Fruit fly (Drosophila melanogaster) S2 (cell line): ENCODE measurements around the gene gw.

Experiments used
- CG8478 ChIP-seq: fragments of >200 bp; optimal IDR thresholded peaks from 2 replicates; lab custom pipeline; 2018
- CTCF ChIP-seq, 2 experiments: fragments of >200 bp; optimal IDR thresholded peaks; 2 replicates each; lab custom pipeline; 2018

Gene gw

DNA sequence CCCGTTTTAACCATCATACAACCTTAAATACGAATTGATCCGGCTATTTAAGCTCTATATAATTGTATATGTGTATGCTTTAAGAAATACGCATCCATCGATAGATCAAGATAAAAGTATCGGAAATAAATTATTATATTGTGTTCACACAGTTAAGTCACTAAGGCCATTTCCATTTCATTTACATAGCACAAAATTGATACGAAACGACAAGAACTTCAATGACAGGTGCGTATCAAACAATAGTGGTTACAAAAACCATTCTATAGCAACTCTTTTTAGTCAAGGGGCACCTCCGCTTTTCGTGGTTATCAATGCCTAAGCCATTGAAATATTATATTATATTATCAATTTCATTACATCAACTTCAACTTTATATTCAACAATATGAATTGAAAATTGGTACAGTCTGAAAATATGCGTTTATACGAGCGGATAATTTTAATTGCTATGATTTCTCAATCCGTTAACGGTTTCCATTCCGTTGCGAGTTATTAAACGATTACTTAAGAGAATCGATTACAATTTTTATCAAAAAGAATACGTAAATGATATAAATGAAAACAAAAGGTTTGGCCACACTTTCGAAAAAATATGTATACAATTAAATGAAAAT, 2.8 kb upstream of the gw start, which contains the start of the genes CG46466 and Slip1:
Gene CG46466 (minus strand): TSS at position 70 of the 616 bp plus-strand sequence.
Gene Slip1 (plus strand): TSS at position 567 of the 616 bp plus-strand sequence.
- TF ChIP-seq CTCF (optimal IDR thresholded peaks at IDR 0.05; lab: Kevin White, UChicago) (no peak), CG8478 (lab: Kevin White, UChicago) (no peak)

DNA sequence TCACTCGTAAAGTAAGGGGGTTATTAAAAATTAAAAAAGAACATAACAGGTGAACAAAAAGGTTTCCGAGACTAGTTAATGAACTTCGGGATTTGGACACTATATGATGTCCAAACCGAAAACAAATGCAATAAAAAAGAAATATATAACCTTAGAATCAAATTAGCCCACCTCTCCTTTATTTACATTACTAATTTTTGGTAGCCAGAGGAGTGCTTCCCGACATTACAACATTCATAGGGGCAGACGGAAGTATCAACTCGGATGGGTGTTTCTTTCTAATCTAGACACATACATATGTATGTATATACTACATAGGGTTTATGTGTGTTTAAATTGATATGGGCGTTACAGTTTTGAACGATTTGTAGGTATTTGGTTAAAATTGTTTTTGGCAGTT, 1.7 kb upstream of the gw start:
- TF ChIP-seq CTCF (optimal IDR thresholded peaks at IDR 0.05; lab: Kevin White, UChicago) (no peak), CG8478 (lab: Kevin White, UChicago) (no peak)

DNA sequence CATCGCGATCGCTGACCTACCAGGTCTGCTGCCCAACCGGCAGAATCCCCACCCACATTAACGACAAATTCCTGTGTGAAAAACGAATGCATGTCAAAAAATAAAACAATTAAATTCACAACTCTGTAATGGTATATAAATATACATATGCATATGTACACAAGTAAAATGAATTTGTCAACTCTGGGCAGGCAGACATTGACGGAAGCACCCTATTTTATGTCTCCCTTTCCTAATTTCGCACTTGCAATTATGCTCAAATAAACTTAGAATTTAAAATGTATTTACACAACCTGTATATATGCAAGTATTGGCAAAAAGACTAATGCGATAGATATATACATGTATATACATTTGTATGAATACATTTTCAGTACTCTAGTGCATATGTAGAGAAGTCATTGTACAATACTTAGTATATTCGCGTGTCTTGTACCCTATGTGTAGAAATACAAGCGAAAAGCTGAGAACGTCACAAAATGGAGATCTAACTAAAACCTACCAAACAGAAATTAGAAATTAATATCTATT, 1.3 kb downstream of the gw start:
- TF ChIP-seq CTCF (optimal IDR thresholded peaks at IDR 0.05; lab: Kevin White, UChicago) (no peak), CG8478 (lab: Kevin White, UChicago) (no peak)

dm6 chr4:647388-647787, 13.0 kb downstream of the gw start:
- TF ChIP-seq CG8478 (lab: Kevin White, UChicago) (no peak), CTCF (optimal IDR thresholded peaks at IDR 0.05; lab: Kevin White, UChicago) (no peak)

DNA sequence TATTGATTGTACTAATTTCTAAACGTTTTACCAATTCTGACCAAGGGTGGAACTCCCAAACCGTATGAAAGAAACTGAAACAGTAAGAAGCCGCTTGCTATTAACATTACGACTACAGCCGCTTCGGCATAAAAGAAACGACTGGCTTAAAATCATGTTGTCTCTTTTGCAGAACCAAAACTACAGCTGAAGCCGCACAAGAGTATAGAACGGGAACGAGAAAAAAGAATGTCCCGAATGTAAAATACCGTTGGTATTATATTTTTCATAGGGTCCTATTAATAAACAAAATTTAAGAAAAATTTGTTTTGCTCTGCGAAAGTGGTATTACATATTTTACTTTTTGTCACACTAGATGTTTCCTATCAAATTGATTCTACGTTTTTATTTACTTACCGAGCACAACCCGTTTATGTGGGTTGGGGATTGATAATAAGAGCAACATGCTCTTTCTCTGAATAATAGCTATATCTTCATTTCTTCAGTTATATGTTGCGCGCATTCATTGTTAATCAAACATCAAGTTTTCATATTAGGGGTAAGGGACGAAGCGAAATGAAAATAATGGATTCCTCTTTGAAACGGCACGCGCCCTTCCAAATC, 13.9 kb downstream of the gw start, which contains the start of gene Ekar:
Gene Ekar (minus strand): TSS at position 143 of the 603 bp plus-strand sequence.
- TF ChIP-seq CG8478 (lab: Kevin White, UChicago) = no peak

DNA sequence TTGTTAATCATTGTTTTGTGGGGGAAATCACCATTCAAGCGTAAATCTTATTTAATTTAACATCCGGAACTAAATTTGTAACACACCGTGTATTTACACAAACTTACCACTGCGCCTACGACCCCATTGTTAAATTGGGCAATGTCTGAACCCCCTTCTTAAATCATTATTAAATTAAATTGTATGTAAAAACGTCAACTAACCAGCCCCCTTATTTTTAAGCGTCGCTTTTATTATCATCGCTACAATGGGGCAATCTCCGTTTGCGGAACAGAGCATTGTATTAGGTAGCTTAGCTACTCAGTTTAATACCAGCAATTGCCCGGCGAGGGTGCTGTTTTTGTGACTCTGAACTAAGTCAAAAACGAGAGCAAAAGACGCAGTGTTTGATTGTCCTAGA, 31.0 kb downstream of the gw start, which contains the start of gene Gat:
Gene Gat (plus strand): TSS at position 301 of the 400 bp plus-strand sequence.
- TF ChIP-seq CTCF (optimal IDR thresholded peaks at IDR 0.05; lab: Kevin White, UChicago) (no peak), CG8478 (lab: Kevin White, UChicago) (no peak)

DNA sequence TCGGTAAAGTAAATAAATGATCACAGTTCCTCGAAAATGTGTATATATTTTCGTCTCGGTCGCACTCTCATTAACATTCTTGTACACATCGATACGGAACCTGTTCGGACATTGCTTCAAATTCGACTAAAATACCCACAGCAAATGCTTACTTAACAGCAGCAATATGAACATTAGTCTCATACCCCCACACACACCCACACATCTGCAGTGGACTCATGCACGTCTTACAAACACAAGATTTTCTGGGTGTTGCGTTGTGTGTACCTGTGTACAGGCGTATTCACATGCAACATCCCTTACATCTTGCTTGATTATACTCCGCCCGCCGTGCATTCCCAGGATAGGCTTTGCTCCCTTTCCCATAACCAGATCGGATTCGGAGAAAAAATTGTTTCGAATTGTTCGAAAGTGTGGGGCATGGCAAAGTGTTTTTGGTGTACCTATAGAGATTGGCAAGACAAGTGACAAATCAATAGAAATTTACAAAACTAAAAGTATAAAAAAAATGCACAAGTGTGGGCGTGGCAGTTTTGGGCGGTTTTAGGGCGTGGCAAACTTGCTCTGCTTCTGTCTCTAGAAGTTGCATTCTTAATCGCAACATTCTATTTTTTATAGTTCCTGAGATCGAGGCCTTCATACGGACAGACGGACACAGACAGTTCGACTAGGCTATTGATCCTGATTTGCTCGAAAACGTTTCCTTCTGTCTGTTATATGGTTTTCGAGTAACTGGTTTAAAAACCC, 34.3 kb downstream of the gw start, which contains the start of gene mav:
Gene mav (minus strand): TSS at position 134 of the 747 bp plus-strand sequence.
- no peak for TF ChIP-seq CTCF (optimal IDR thresholded peaks at IDR 0.05; lab: Kevin White, UChicago)
- TF ChIP-seq CG8478 (lab: Kevin White, UChicago) = no peak

DNA sequence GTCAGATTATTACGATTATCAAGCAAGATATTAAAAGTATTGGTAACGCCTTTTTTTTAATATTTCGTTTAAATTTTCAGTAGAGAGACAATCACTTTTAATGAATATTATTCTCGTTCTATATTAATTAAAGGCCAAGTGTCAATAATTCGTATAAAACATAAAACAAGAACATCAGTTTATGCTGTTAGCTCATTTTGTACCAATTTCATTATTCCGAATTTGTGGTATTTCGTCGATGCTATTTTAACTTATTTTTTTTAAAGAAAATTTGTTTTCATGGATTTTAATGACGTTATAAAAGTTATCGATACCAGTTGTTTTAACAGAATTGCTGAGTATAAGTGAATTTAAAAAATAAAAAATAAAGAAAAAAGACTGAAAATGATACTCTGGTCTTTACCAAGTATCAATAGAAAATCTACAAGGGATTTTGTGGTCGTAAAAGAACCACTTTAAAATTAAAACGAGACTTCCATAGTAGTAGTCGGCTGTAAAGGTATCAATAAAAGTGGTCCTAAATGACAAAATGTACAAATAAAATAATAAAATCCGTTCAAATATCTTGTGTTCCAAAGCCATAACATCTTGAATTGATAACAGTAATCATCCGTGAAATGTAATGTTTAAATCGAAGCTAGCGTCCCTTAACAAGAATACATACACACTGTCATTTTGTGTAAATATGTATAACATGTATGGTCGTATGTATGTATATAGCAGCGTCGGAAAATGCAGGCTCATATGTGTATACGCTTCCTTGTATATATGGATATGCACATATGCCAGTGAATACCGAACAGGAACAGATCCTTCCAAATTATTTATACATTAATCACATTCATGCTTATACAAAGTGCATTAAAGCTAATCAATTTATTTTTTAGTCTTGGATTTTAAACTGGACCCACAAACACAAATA, 49.7 kb downstream of the gw start, which contains the start of gene Eph:
Gene Eph (plus strand): TSS at position 287 of the 922 bp plus-strand sequence.
- TF ChIP-seq CG8478 (lab: Kevin White, UChicago) = no peak
- no peak for TF ChIP-seq CTCF (optimal IDR thresholded peaks at IDR 0.05; lab: Kevin White, UChicago)

DNA sequence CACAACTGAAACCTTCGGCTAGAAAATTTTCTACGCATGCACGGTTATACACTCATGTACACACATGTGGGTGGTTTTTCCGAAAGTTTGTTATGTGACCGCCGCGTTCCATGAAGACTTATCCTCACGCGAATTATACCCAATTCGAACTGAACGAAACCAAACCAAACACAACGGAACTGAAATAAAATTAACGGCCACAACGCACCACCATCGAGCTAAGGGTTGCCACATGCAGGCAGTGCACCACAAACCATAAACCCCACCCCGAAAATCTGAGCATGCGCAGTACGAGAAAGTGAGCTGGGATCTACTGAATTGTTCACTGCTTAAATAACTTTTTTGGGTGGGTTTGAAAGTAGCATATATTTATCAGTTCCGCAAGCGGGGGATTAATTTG, 52.9 kb downstream of the gw start, which contains the start of gene onecut:
Gene onecut (minus strand): TSS at position 152 of the 400 bp plus-strand sequence.
- TF ChIP-seq CTCF (optimal IDR thresholded peaks at IDR 0.05; lab: Kevin White, UChicago) (no peak), CG8478 (lab: Kevin White, UChicago) (no peak)
